Worm (Caenorhabditis elegans) whole organism, L4 larva: ENCODE results near the gene C09H10.5.

Source experiments
- ceh-28 ChIP-seq: fragments of 150-350 bp; optimal IDR thresholded peaks from 2 replicates; lab custom pipeline; 2014; ENCODE audit warnings: missing biosample characterization, missing genetic modification reagents, missing genetic modification characterization
- dpl-1 ChIP-seq: fragments of 150-350 bp; optimal IDR thresholded peaks from 2 replicates; lab custom pipeline; 2014; ENCODE audit warnings: missing biosample characterization, missing genetic modification reagents, missing genetic modification characterization
- egl-43 ChIP-seq: fragments of 200-800 bp; sonication (Bioruptor generic); IDR thresholded peaks from 2 replicates; pipeline ENCODE4 v1.3.6; 2022; ENCODE audit warnings: missing genetic modification reagents, missing genetic modification characterization, missing compliant biosample characterization
- fkh-10 ChIP-seq: fragments of 150-350 bp; optimal IDR thresholded peaks from 2 replicates; lab custom pipeline; 2014; ENCODE audit warnings: missing biosample characterization, missing genetic modification reagents, missing genetic modification characterization
- gei-8 ChIP-seq: fragments of 200-800 bp; sonication (Bioruptor generic); optimal IDR thresholded peaks from 2 replicates; lab custom pipeline; 2018; ENCODE audit warnings: mild to moderate bottlenecking, missing genetic modification characterization, missing compliant biosample characterization
- mep-1 ChIP-seq: fragments of 150-350 bp; sonication (generic microtip); optimal IDR thresholded peaks from 3 replicates; lab custom pipeline; 2014; ENCODE audit warnings: missing biosample characterization, missing genetic modification characterization
- nhr-11 ChIP-seq: fragments of 150-350 bp; optimal IDR thresholded peaks from 2 replicates; lab custom pipeline; 2014; ENCODE audit warnings: missing biosample characterization, missing genetic modification characterization
- nhr-237 ChIP-seq: sonication (generic microtip); optimal IDR thresholded peaks from 2 replicates; lab custom pipeline; 2017; ENCODE audit warnings: missing biosample characterization, missing genetic modification characterization
- nhr-77 ChIP-seq: fragments of 150-350 bp; optimal IDR thresholded peaks from 2 replicates; lab custom pipeline; 2014; ENCODE audit warnings: missing biosample characterization, missing genetic modification characterization
- php-3 ChIP-seq: fragments of 200-800 bp; sonication (Bioruptor generic); IDR thresholded peaks from 2 replicates; pipeline ENCODE4 v1.3.6; 2022; ENCODE audit warnings: missing genetic modification reagents, missing genetic modification characterization, missing compliant biosample characterization
- snpc-1.2 ChIP-seq: fragments of 200-800 bp; sonication (Bioruptor generic); IDR thresholded peaks from 2 replicates; pipeline ENCODE4 v1.3.6; 2022; ENCODE audit warnings: missing genetic modification reagents, missing genetic modification characterization, missing compliant biosample characterization
- zag-1 ChIP-seq: fragments of 150-350 bp; optimal IDR thresholded peaks from 2 replicates; lab custom pipeline; 2014; ENCODE audit warnings: missing biosample characterization, missing genetic modification characterization
- ztf-7 ChIP-seq: fragments of 150-350 bp; optimal IDR thresholded peaks from 2 replicates; lab custom pipeline; 2014; ENCODE audit warnings: missing biosample characterization, missing genetic modification characterization

- TF ChIP-seq egl-43 (no peak), php-3 (no peak), nhr-237 (tag; lab: Kevin White, UChicago) (no peak), snpc-1.2 (GFP tag; lab: Robert Waterston, UW) (no peak), zag-1 (tag; lab: Kevin White, UChicago) (no peak), dpl-1 (GFP tag; lab: Kevin White, UChicago) (peak; percentile 73), gei-8 (GFP tag; lab: Kevin White, UChicago) (no peak), ztf-7 (tag; lab: Kevin White, UChicago) (no peak), nhr-77 (tag; lab: Kevin White, UChicago) (peak; percentile 72), mep-1 (tag; lab: Kevin White, UChicago) (peak; percentile 59), ceh-28 (tag; lab: Kevin White, UChicago) (no peak), nhr-11 (tag; lab: Kevin White, UChicago) (peak; percentile 32), fkh-10 (GFP tag; lab: Kevin White, UChicago) (peak; percentile 29)
These were observed 505 bp downstream of the C09H10.5 start for ce11 chrII:11103052-11103451.
